Worm (Caenorhabditis elegans): ENCODE measurements around the gene Y116A8C.23.

Gene Y116A8C.23

ce11 chrIV:17084839-17085238, 31.5 kb downstream of the Y116A8C.23 start:
- TF ChIP-seq unc-62 (GFP tag; optimal IDR thresholded peaks at IDR 0.05) = no peak

- no peak for TF ChIP-seq unc-62 (GFP tag; optimal IDR thresholded peaks at IDR 0.05)
These were observed 34.2 kb downstream of the Y116A8C.23 start, which contains the start of the genes snx-13 and snr-1 for ce11 chrIV:17087384-17088099. snx-13 (minus strand) TSS chrIV:17087438. snr-1 (plus strand) TSS chrIV:17088049.

- TF ChIP-seq unc-62 (GFP tag; optimal IDR thresholded peaks at IDR 0.05) = no peak
These were observed 35.5 kb downstream of the Y116A8C.23 start, which contains the start of gene Y116A8C.43 for ce11 chrIV:17088849-17089248. Y116A8C.43 (plus strand) TSS chrIV:17088851.

- no peak for TF ChIP-seq unc-62 (GFP tag; optimal IDR thresholded peaks at IDR 0.05)
These were observed 40.3 kb downstream of the Y116A8C.23 start, which contains the start of gene Y116A8C.29 for ce11 chrIV:17093701-17094100. Y116A8C.29 (plus strand) TSS chrIV:17094028.

DNA sequence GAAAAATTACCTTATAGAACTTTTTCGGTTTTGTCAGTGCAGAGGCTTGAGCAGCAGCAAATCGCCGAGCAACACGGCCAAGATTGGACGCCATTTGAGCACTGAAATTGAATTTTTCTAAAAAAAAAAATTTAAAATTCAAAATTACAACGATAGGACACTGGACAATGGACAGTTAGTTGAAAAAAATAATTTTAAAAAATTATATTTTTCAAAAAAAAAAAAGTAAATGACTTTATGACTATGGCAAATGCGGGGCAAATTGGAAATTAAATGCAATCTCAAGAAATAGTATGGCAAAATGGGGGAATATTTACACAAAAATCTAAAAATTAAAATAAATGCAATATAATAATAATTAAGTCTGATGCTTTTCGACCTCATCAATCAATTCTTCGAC, 42.8 kb downstream of the Y116A8C.23 start, which contains the start of gene Y116A8C.27:
Gene Y116A8C.27 (minus strand): TSS at position 101 of the 400 bp plus-strand sequence.
- no peak for TF ChIP-seq unc-62 (GFP tag; optimal IDR thresholded peaks at IDR 0.05)

DNA sequence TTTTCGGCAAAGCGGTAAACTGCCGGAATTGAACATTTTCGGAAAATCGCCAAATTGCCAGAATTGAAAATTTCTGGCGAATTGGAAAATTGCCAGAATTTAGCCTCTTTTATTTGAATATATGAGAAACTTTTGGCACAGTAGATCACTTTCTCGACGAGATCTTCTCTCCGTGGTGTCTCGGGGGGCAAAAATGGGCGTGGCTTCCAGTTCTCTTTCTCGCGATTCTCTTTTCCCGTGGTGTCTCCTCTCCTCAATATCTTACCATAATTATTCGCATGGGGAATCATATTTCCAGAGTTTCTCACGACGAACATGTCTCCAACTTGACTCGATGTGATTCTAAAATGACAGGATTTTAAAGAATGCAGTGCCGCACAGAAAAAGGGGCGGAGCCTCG, 45.8 kb downstream of the Y116A8C.23 start:
- no peak for TF ChIP-seq unc-62 (GFP tag; optimal IDR thresholded peaks at IDR 0.05)

- no peak for TF ChIP-seq unc-62 (GFP tag; optimal IDR thresholded peaks at IDR 0.05)
These were observed 46.8 kb downstream of the Y116A8C.23 start, which contains the start of gene bca-2 for ce11 chrIV:17100148-17100547. bca-2 (minus strand) TSS chrIV:17100248.

ce11 chrIV:17100628-17101338, 47.4 kb downstream of the Y116A8C.23 start:
- TF ChIP-seq unc-62 (GFP tag; optimal IDR thresholded peaks at IDR 0.05) = no peak

- TF ChIP-seq unc-62 (GFP tag; optimal IDR thresholded peaks at IDR 0.05) = no peak
These were observed 49.8 kb downstream of the Y116A8C.23 start for ce11 chrIV:17103116-17103515.

DNA sequence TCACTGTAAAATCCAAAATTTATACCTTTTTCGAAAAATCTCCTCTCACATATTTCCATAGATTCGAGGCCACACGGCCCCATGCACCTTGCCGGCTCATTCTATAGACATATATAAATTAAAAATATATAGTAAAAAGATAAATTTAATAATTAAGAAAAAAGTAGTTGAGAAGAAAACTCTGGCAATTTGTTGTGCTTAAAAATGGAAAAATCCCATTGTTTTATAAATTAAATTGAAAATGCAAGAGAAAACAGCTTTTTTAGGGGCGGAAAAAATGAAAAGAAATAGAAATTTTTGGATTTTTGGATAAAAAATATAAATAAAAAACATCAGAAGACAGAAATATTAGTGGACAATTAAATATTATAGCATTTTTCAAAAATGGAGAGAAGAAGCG, 50.3 kb downstream of the Y116A8C.23 start, which contains the start of gene Y116A8C.30:
Gene Y116A8C.30 (minus strand): TSS at position 101 of the 400 bp plus-strand sequence.
- TF ChIP-seq unc-62 (GFP tag; optimal IDR thresholded peaks at IDR 0.05) = no peak

ce11 chrIV:17104157-17104872, 51.0 kb downstream of the Y116A8C.23 start:
- TF ChIP-seq unc-62 (GFP tag; optimal IDR thresholded peaks at IDR 0.05) = no peak

Data from whole organism, dauer.